Worm (Caenorhabditis elegans) whole organism, late embryonic: ENCODE measurements around the gene ZC196.9.

Source experiments
- ceh-31 ChIP-seq: sonication (generic microtip); optimal IDR thresholded peaks from 2 replicates; lab custom pipeline; 2016; ENCODE audit warnings: missing genetic modification characterization, missing compliant biosample characterization
- elt-2 ChIP-seq: sonication (generic microtip); optimal IDR thresholded peaks from 2 replicates; lab custom pipeline; 2016; ENCODE audit warnings: missing genetic modification reagents, missing genetic modification characterization, missing compliant biosample characterization
- lin-11 ChIP-seq: fragments of 200-800 bp; sonication (Bioruptor generic); optimal IDR thresholded peaks from 2 replicates; lab custom pipeline; 2018; ENCODE audit warnings: mild to moderate bottlenecking, missing genetic modification characterization, missing compliant biosample characterization
- nfya-1 ChIP-seq: sonication (generic microtip); optimal IDR thresholded peaks from 2 replicates; lab custom pipeline; 2017; ENCODE audit warnings: missing genetic modification characterization, mild to moderate bottlenecking, missing compliant biosample characterization, antibody characterized with exemption, moderate library complexity
- npax-4 ChIP-seq: sonication (generic microtip); optimal IDR thresholded peaks from 2 replicates; lab custom pipeline; 2016; ENCODE audit warnings: missing genetic modification characterization, missing compliant biosample characterization
- pha-4 ChIP-seq: fragments of 150-350 bp; optimal IDR thresholded peaks from 2 replicates; lab custom pipeline; 2018; ENCODE audit warnings: missing biosample characterization, missing genetic modification reagents, missing genetic modification characterization

ce11 chrV:8677193-8677592 is 49.8 kb downstream of the ZC196.9 start, which contains the start of gene ZC190.6:
- no peak for TF ChIP-seq pha-4 (tag; lab: Kevin White, UChicago)
- no peak for TF ChIP-seq lin-11 (tag; lab: Kevin White, UChicago)
- no peak for TF ChIP-seq nfya-1 (tag; lab: Kevin White, UChicago)
- no peak for TF ChIP-seq npax-4 (tag; lab: Kevin White, UChicago)
- TF ChIP-seq elt-2 (tag; lab: Kevin White, UChicago): no peak
- TF ChIP-seq ceh-31 (tag; lab: Kevin White, UChicago): no peak
